Fruit fly (Drosophila melanogaster): Measurements from ENCODE around the gene Sf3b5.

Gene Sf3b5

DNA sequence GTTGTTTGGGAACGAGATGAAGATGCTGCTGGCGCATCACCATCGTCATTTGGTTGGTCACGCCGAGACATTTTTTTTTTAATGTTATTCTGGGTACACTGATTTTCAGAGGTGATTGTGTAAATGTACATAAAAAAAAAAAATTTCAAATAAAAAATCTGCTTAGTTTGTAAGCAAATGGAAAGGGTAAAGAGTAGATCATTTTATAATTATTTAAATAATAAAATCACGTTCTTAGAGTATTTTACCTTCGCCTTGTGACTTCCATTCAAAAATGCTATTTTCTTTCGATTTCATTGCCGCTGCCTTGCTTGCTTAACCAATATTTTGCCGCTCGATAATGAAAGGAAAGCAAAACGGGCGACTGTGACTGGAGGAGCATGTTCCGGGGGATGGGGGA is 36.4 kb downstream of the Sf3b5 start (continued):
- TF ChIP-seq Rel (GFP tag; optimal IDR thresholded peaks at IDR 0.05) (peak; percentile 42), Rel (tag; optimal IDR thresholded peaks at IDR 0.05) (no peak), HLH106 (tag; optimal IDR thresholded peaks at IDR 0.05) (peak; percentile 58), br (GFP tag; optimal IDR thresholded peaks at IDR 0.05) (peak; percentile 40), foxo (GFP tag; optimal IDR thresholded peaks at IDR 0.05) (peak in 1 of 2 experiments; percentile 69), Hr78 (GFP tag; optimal IDR thresholded peaks at IDR 0.05) (no peak), usp (GFP tag; optimal IDR thresholded peaks at IDR 0.05) (no peak), woc (GFP tag; optimal IDR thresholded peaks at IDR 0.05) (peak; percentile 67), dsf (GFP tag; optimal IDR thresholded peaks at IDR 0.05; ENCODE audit: borderline replicate concordance) (no peak), GATAd (GFP tag; optimal IDR thresholded peaks at IDR 0.05) (no peak)

- TF ChIP-seq dmrt93B (GFP tag; optimal IDR thresholded peaks at IDR 0.05) (no peak), lola (GFP tag; optimal IDR thresholded peaks at IDR 0.05) (no peak), Dif (GFP tag; optimal IDR thresholded peaks at IDR 0.05; ENCODE audit: partially characterized antibody) (no peak), dsf (GFP tag; optimal IDR thresholded peaks at IDR 0.05; ENCODE audit: borderline replicate concordance) (no peak), Hr83 (GFP tag; optimal IDR thresholded peaks at IDR 0.05; ENCODE audit: poor library complexity, severe bottlenecking) (no peak), Abd-B (GFP tag; optimal IDR thresholded peaks at IDR 0.05) (no peak), CG9705 (GFP tag; optimal IDR thresholded peaks at IDR 0.05) (no peak), tai (GFP tag; optimal IDR thresholded peaks at IDR 0.05) (no peak), N (GFP tag; optimal IDR thresholded peaks at IDR 0.05) (no peak), h (GFP tag; optimal IDR thresholded peaks at IDR 0.05) (no peak), pan (optimal IDR thresholded peaks at IDR 0.05) (no peak)
These were observed 39.0 kb downstream of the Sf3b5 start for dm6 chr3R:8976073-8976593.

DNA sequence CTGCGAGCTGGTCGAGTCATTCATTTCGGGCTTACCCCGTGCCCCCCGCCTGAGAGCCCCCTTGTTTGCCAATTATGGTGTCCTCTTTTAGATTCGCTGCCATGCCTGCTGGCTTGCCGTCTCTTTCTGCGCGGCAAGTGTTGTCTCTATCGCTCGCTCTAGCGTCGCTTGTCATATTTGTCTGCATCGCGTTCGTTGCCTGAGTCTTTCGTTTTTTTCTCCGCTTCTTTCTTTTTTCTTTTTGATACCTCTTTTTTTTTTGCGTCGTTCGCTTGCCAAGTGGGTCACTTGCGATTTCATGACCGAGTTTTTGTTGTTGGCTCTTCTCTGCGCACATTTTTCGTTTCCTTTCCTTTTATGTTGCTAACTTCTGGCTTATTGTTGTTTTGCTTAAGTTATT is 43.3 kb downstream of the Sf3b5 start:
- TF ChIP-seq CG32264 (GFP tag; optimal IDR thresholded peaks at IDR 0.05), result no peak
- TF ChIP-seq psq (GFP tag; optimal IDR thresholded peaks at IDR 0.05), result peak; percentile 43
- no peak for TF ChIP-seq dmrt93B (GFP tag; optimal IDR thresholded peaks at IDR 0.05)

dm6 chr3R:8970707-8971106 is 44.4 kb downstream of the Sf3b5 start:
- TF ChIP-seq foxo (GFP tag; optimal IDR thresholded peaks at IDR 0.05) (no peak), dsf (GFP tag; optimal IDR thresholded peaks at IDR 0.05; ENCODE audit: borderline replicate concordance) (no peak), h (GFP tag; optimal IDR thresholded peaks at IDR 0.05) (no peak), dl (GFP tag; optimal IDR thresholded peaks at IDR 0.05; ENCODE audit: insufficient read depth in 1 of 2, partially characterized antibody in 2 of 2) (no peak), Jra (GFP tag; optimal IDR thresholded peaks at IDR 0.05) (no peak), Rel (GFP tag; optimal IDR thresholded peaks at IDR 0.05) (no peak), Rel (tag; optimal IDR thresholded peaks at IDR 0.05) (no peak), Mio (GFP tag; optimal IDR thresholded peaks at IDR 0.05) (no peak), CrebA (GFP tag; optimal IDR thresholded peaks at IDR 0.05; ENCODE audit: borderline replicate concordance) (no peak), brk (GFP tag; optimal IDR thresholded peaks at IDR 0.05) (no peak), OdsH (GFP tag; optimal IDR thresholded peaks at IDR 0.05) (no peak), psq (GFP tag; optimal IDR thresholded peaks at IDR 0.05) (no peak), tai (GFP tag; optimal IDR thresholded peaks at IDR 0.05) (no peak), rgr (GFP tag; optimal IDR thresholded peaks at IDR 0.05) (no peak), CG32264 (GFP tag; optimal IDR thresholded peaks at IDR 0.05) (no peak), N (GFP tag; optimal IDR thresholded peaks at IDR 0.05) (no peak), usp (GFP tag; optimal IDR thresholded peaks at IDR 0.05) (no peak)

dm6 chr3R:8969926-8970306 is 45.2 kb downstream of the Sf3b5 start:
- TF ChIP-seq dl (GFP tag; optimal IDR thresholded peaks at IDR 0.05; ENCODE audit: insufficient read depth in 1 of 2, partially characterized antibody in 2 of 2) (no peak), HLH106 (tag; optimal IDR thresholded peaks at IDR 0.05) (no peak), Dif (GFP tag; optimal IDR thresholded peaks at IDR 0.05; ENCODE audit: partially characterized antibody) (no peak), Hr78 (GFP tag; optimal IDR thresholded peaks at IDR 0.05) (no peak), Jra (GFP tag; optimal IDR thresholded peaks at IDR 0.05) (no peak), brk (GFP tag; optimal IDR thresholded peaks at IDR 0.05) (no peak), fru (GFP tag; optimal IDR thresholded peaks at IDR 0.05) (no peak), h (GFP tag; optimal IDR thresholded peaks at IDR 0.05) (no peak), rgr (GFP tag; optimal IDR thresholded peaks at IDR 0.05) (no peak)
